Worm (Caenorhabditis elegans) whole organism, L4/young adult: Measurements from ENCODE around the gene C35D10.3.

Experiments
- W03F9.2 ChIP-seq: fragments of 150-350 bp; optimal IDR thresholded peaks from 2 replicates; lab custom pipeline; 2014; ENCODE audit warnings: missing biosample characterization, missing genetic modification characterization
- dao-5 ChIP-seq: sonication (generic microtip); optimal IDR thresholded peaks from 2 replicates; lab custom pipeline; 2016; ENCODE audit warnings: missing genotype, missing genetic modification characterization, moderate library complexity, missing compliant biosample characterization
- him-1 ChIP-seq: sonication (generic microtip); optimal IDR thresholded peaks from 2 replicates; lab custom pipeline; 2016; ENCODE audit warnings: missing genotype, missing genetic modification reagents, missing genetic modification characterization, missing compliant biosample characterization

DNA sequence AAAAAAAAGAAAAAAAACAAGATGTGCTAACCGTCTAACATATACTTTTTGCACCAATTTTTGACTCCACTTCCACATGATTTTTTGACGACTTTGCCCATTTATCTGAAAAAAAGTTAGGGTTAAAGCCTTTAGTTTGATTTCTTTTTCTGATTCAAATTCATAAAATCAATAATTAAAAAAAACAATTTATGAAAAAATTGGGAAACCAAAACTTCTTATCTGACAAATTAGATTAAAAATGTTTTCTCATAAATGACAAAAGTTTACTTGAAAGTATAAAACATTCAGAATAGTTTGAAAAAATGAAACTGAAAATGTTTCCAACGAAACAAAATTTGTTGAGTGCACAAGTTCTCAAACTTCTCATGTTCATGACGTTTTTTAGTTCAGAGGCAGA lies 48.9 kb upstream of the C35D10.3 start, which contains the start of gene F26A1.7:
- TF ChIP-seq him-1 (no peak), W03F9.2 (tag; lab: Kevin White, UChicago) (no peak), dao-5 (tag; lab: Kevin White, UChicago) (no peak)
